Worm (Caenorhabditis elegans): Measurements from ENCODE around the gene rrc-1.

The rrc-1 gene

ce11 chrX:9842102-9842501, 11.0 kb upstream of the rrc-1 start:
- no peak for TF ChIP-seq hmbx-1 (tag; optimal IDR thresholded peaks at IDR 0.05)
- TF ChIP-seq ets-7 (tag; optimal IDR thresholded peaks at IDR 0.05): no peak
- no peak for TF ChIP-seq scrt-1 (GFP tag; IDR thresholded peaks at IDR 0.05)
- TF ChIP-seq hmg-4 (GFP tag; optimal IDR thresholded peaks at IDR 0.05): no peak
- TF ChIP-seq hnd-1 (tag; optimal IDR thresholded peaks at IDR 0.05): no peak
- no peak for TF ChIP-seq tbx-37 (GFP tag; conservative IDR thresholded peaks at IDR 0.05)
- no peak for TF ChIP-seq aly-1 (tag; optimal IDR thresholded peaks at IDR 0.05)
- no peak for TF ChIP-seq ceh-36 (tag; optimal IDR thresholded peaks at IDR 0.05)
- TF ChIP-seq ceh-13 (GFP tag; optimal IDR thresholded peaks at IDR 0.05): no peak
- no peak for TF ChIP-seq flt-1 (GFP tag; IDR thresholded peaks at IDR 0.05)
- TF ChIP-seq ama-1 (optimal IDR thresholded peaks at IDR 0.05): no peak
- TF ChIP-seq tra-4 (tag; optimal IDR thresholded peaks at IDR 0.05): no peak

DNA sequence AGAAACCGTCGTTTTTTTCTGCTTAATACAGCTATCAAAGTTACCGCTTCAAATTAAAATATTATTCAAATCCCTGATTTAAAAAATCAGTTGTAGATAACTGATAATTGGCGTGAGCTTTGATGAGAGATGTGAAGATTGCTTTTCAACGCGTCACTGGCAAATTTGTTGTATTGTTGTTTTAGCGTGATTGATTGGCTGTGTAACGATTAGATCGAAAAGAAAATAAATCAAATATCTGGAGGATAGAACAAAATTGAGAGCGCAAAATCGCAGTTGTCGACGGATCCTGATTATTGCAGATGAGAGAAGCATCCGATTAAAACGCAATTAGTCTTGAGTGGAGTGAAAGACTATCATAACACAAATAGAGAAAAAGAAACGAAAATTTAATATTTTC, 9.8 kb upstream of the rrc-1 start:
- TF ChIP-seq pes-1 (GFP tag; IDR thresholded peaks at IDR 0.05) (no peak), ets-7 (tag; optimal IDR thresholded peaks at IDR 0.05) (no peak), flt-1 (GFP tag; IDR thresholded peaks at IDR 0.05) (no peak), aly-1 (tag; optimal IDR thresholded peaks at IDR 0.05) (no peak), tbx-37 (GFP tag; conservative IDR thresholded peaks at IDR 0.05) (no peak), tra-4 (tag; optimal IDR thresholded peaks at IDR 0.05) (no peak), hnd-1 (tag; optimal IDR thresholded peaks at IDR 0.05) (no peak), ceh-13 (GFP tag; optimal IDR thresholded peaks at IDR 0.05) (no peak)

DNA sequence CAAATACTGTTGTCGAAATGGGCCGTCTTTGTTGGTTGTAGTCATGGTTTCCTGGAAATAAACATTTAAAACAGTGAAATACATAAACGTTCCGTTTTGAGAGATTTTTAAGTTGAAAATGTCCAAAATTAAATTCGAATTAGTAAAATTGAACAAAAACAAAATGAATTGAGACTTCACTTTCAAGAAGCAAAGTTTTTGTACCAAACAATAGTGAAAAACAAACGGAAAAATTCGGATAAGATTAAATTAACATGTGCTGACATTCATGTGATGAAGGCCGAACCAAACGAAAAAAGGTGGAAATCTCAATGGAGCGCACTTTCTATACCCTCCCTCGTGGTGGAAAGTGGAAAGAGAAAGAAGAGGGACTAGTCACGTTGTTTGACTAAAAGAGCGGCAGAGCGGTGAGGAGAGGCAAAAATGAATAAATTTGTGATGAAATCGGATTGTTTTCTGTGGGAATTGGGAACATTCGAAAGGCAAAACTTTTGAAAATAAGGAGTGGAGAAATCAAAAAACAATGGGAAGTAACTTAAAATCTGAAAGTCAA, 7.0 kb upstream of the rrc-1 start, which contains the start of gene ipla-2:
Gene ipla-2 (minus strand): TSS at position 51 of the 553 bp plus-strand sequence.
- TF ChIP-seq scrt-1 (GFP tag; IDR thresholded peaks at IDR 0.05): no peak
- TF ChIP-seq hmg-4 (GFP tag; optimal IDR thresholded peaks at IDR 0.05): no peak
- TF ChIP-seq F13C5.2 (tag; optimal IDR thresholded peaks at IDR 0.05): peak; percentile 47

- TF ChIP-seq scrt-1 (GFP tag; IDR thresholded peaks at IDR 0.05) (peak; percentile 58; the same call in 1 of the 2 replicates), pes-1 (GFP tag; IDR thresholded peaks at IDR 0.05) (no peak)
Measured at ce11 chrX:9832370-9832769, 1.3 kb upstream of the rrc-1 start.

- TF ChIP-seq hmg-4 (GFP tag; optimal IDR thresholded peaks at IDR 0.05) (no peak), pes-1 (GFP tag; IDR thresholded peaks at IDR 0.05) (no peak), sea-1 (GFP tag; conservative IDR thresholded peaks at IDR 0.05) (no peak), flt-1 (GFP tag; IDR thresholded peaks at IDR 0.05) (no peak), ceh-36 (tag; optimal IDR thresholded peaks at IDR 0.05) (no peak), tbx-11 (GFP tag; IDR thresholded peaks at IDR 0.05) (no peak), ama-1 (optimal IDR thresholded peaks at IDR 0.05) (no peak), B0310.2 (tag; optimal IDR thresholded peaks at IDR 0.05) (no peak), tra-4 (tag; optimal IDR thresholded peaks at IDR 0.05) (no peak), scrt-1 (GFP tag; IDR thresholded peaks at IDR 0.05) (no peak), tbx-37 (GFP tag; conservative IDR thresholded peaks at IDR 0.05) (no peak), F13C5.2 (tag; optimal IDR thresholded peaks at IDR 0.05) (no peak), ceh-13 (GFP tag; optimal IDR thresholded peaks at IDR 0.05) (no peak)
Measured at ce11 chrX:9822606-9823264, 8.4 kb downstream of the rrc-1 start.

- TF ChIP-seq scrt-1 (GFP tag; IDR thresholded peaks at IDR 0.05) (no peak), ama-1 (optimal IDR thresholded peaks at IDR 0.05) (no peak), F13C5.2 (tag; optimal IDR thresholded peaks at IDR 0.05) (no peak), tbx-37 (GFP tag; conservative IDR thresholded peaks at IDR 0.05) (no peak), tra-4 (tag; optimal IDR thresholded peaks at IDR 0.05) (no peak), tbx-11 (GFP tag; IDR thresholded peaks at IDR 0.05) (no peak), aly-1 (tag; optimal IDR thresholded peaks at IDR 0.05) (no peak), ets-7 (tag; optimal IDR thresholded peaks at IDR 0.05) (no peak), ceh-36 (tag; optimal IDR thresholded peaks at IDR 0.05) (no peak)
Measured at ce11 chrX:9822173-9822572, 8.9 kb downstream of the rrc-1 start, which contains the start of gene dpy-22. dpy-22 (minus strand) TSS chrX:9822273.

DNA sequence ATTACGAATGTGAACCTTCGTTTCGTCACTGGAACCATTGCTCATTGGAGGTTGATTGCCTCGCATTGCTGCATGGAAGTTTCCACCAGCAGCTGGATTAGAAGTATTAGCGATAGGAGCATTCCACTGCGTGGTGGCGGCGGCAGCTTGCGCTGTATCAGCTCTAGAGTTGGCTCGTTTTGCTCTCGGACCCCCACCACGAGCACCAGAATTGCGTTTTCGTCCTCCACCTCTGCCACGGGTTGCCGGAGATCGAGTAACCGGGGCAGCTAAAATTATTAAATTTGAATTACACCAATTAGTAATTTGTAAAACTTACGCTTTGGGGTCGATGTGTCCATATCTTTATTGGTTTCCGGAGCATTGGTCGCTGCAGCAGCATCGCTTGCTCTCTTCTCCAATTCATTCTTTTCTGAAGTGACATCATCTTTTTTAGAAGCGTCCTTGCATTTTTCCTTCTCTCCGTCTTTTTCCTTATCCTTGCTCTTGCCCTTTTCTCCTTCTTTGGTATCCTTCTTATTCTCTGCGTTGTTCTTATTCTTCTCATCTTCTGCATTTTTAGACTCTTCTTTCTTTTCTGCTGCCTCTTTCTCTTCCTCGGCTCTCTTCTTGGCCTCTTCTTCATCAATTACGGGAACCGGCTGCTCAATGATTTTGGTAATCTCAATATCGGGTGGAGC, 16.8 kb downstream of the rrc-1 start:
- no peak for TF ChIP-seq ets-7 (tag; optimal IDR thresholded peaks at IDR 0.05)
- no peak for TF ChIP-seq tbx-11 (GFP tag; IDR thresholded peaks at IDR 0.05)
- no peak for TF ChIP-seq ama-1 (optimal IDR thresholded peaks at IDR 0.05)
- TF ChIP-seq tbx-37 (GFP tag; conservative IDR thresholded peaks at IDR 0.05): no peak
- TF ChIP-seq B0310.2 (tag; optimal IDR thresholded peaks at IDR 0.05): no peak
- TF ChIP-seq flt-1 (GFP tag; IDR thresholded peaks at IDR 0.05): no peak
- TF ChIP-seq F13C5.2 (tag; optimal IDR thresholded peaks at IDR 0.05): no peak
- TF ChIP-seq pes-1 (GFP tag; IDR thresholded peaks at IDR 0.05): no peak
- TF ChIP-seq scrt-1 (GFP tag; IDR thresholded peaks at IDR 0.05): no peak
- TF ChIP-seq hnd-1 (tag; optimal IDR thresholded peaks at IDR 0.05): no peak
- no peak for TF ChIP-seq tra-4 (tag; optimal IDR thresholded peaks at IDR 0.05)
- no peak for TF ChIP-seq hmbx-1 (tag; optimal IDR thresholded peaks at IDR 0.05)
- TF ChIP-seq hmg-4 (GFP tag; optimal IDR thresholded peaks at IDR 0.05): no peak
